Worm (Caenorhabditis elegans) whole organism, L4 larva: Measurements from ENCODE around the gene M02B1.3.

ENCODE experiments used
- Y75B8A.6 ChIP-seq: fragments of 200-800 bp; sonication (Bioruptor generic); IDR thresholded peaks from 2 replicates; pipeline ENCODE4 v1.3.6; 2022; ENCODE audit warnings: missing genetic modification reagents, missing genetic modification characterization, missing compliant biosample characterization
- aha-1 ChIP-seq: fragments of 150-350 bp; peaks from one replicate; lab custom pipeline; 2014; ENCODE audit warnings: missing biosample characterization, missing genetic modification characterization
- aly-2 ChIP-seq: sonication (generic microtip); optimal IDR thresholded peaks from 2 replicates; lab custom pipeline; 2018; ENCODE audit warnings: missing biosample characterization, missing genetic modification characterization
- ama-1 ChIP-seq: fragments of 150-350 bp; optimal IDR thresholded peaks from 2 replicates; lab custom pipeline; 2014; ENCODE audit warnings: inconsistent platforms, mixed read lengths
- daf-12 ChIP-seq: fragments of 150-350 bp; optimal IDR thresholded peaks from 2 replicates; lab custom pipeline; 2014; ENCODE audit warnings: missing biosample characterization, missing genetic modification reagents, missing genetic modification characterization
- dpl-1 ChIP-seq: fragments of 150-350 bp; optimal IDR thresholded peaks from 2 replicates; lab custom pipeline; 2014; ENCODE audit warnings: missing biosample characterization, missing genetic modification reagents, missing genetic modification characterization
- lin-15B ChIP-seq: fragments of 150-350 bp; sonication (generic microtip); optimal IDR thresholded peaks from 3 replicates; lab custom pipeline; 2014; ENCODE audit warnings: missing biosample characterization, missing genetic modification characterization
- lin-29 ChIP-seq: fragments of 200-800 bp; sonication (Bioruptor generic); IDR thresholded peaks from 2 replicates; pipeline ENCODE4 v1.3.6; 2022; ENCODE audit warnings: missing genetic modification reagents, missing genetic modification characterization, missing compliant biosample characterization
- nhr-10 ChIP-seq: fragments of 150-350 bp; optimal IDR thresholded peaks from 2 replicates; lab custom pipeline; 2014; ENCODE audit warnings: missing biosample characterization, missing genetic modification characterization
- nhr-11 ChIP-seq: fragments of 150-350 bp; optimal IDR thresholded peaks from 2 replicates; lab custom pipeline; 2014; ENCODE audit warnings: missing biosample characterization, missing genetic modification characterization
- nhr-77 ChIP-seq: fragments of 150-350 bp; optimal IDR thresholded peaks from 2 replicates; lab custom pipeline; 2014; ENCODE audit warnings: missing biosample characterization, missing genetic modification characterization
- snpc-4 ChIP-seq: fragments of 150-350 bp; optimal IDR thresholded peaks from 2 replicates; lab custom pipeline; 2014; ENCODE audit warnings: missing biosample characterization, missing genetic modification characterization
- tag-97 ChIP-seq: fragments of 200-800 bp; sonication (Bioruptor generic); IDR thresholded peaks from 2 replicates; pipeline ENCODE4 v1.3.6; 2022; ENCODE audit warnings: missing genetic modification characterization, missing compliant biosample characterization

ce11 chrIV:12849030-12849560 lies 12.8 kb downstream of the M02B1.3 start, which contains the start of gene srf-3:
- no peak for TF ChIP-seq tag-97
- no peak for TF ChIP-seq Y75B8A.6
- no peak for TF ChIP-seq nhr-11
- TF ChIP-seq aly-2: no peak
- no peak for TF ChIP-seq snpc-4 (tag; lab: Kevin White, UChicago)
- no peak for TF ChIP-seq dpl-1
- no peak for TF ChIP-seq lin-29 (GFP tag; lab: Robert Waterston, UW)
- no peak for TF ChIP-seq nhr-77 (tag; lab: Kevin White, UChicago)
- no peak for TF ChIP-seq nhr-10 (tag; lab: Kevin White, UChicago)
- no peak for TF ChIP-seq ama-1 (lab: Kevin White, UChicago)
- TF ChIP-seq lin-15B (tag; lab: Kevin White, UChicago): no peak
- TF ChIP-seq daf-12 (tag; lab: Kevin White, UChicago): no peak
- TF ChIP-seq aha-1 (tag; lab: Kevin White, UChicago): peak; percentile 41
